Worm (Caenorhabditis elegans): ENCODE data around the gene C36C5.15.

Gene C36C5.15

ce11 chrV:3168650-3169049, at the start of gene C36C5.15:
Gene C36C5.15 (minus strand): TSS chrV:3168750.
- TF ChIP-seq him-1 (tag; optimal IDR thresholded peaks at IDR 0.05) (no peak), W03F9.2 (tag; optimal IDR thresholded peaks at IDR 0.05) (no peak), dao-5 (tag; optimal IDR thresholded peaks at IDR 0.05) (no peak)

- TF ChIP-seq him-1 (tag; optimal IDR thresholded peaks at IDR 0.05): no peak
- TF ChIP-seq W03F9.2 (tag; optimal IDR thresholded peaks at IDR 0.05): no peak
- no peak for TF ChIP-seq dao-5 (tag; optimal IDR thresholded peaks at IDR 0.05)
Measured at ce11 chrV:3210147-3210546, 41.6 kb upstream of the C36C5.15 start, which contains the start of gene apx-1. Gene apx-1 (plus strand): TSS chrV:3210196.

- TF ChIP-seq W03F9.2 (tag; optimal IDR thresholded peaks at IDR 0.05) (no peak), dao-5 (tag; optimal IDR thresholded peaks at IDR 0.05) (no peak), him-1 (tag; optimal IDR thresholded peaks at IDR 0.05) (no peak)
Measured at ce11 chrV:3208940-3209339, 40.4 kb upstream of the C36C5.15 start.

ce11 chrV:3204433-3204832, 35.9 kb upstream of the C36C5.15 start:
- TF ChIP-seq W03F9.2 (tag; optimal IDR thresholded peaks at IDR 0.05) (no peak), him-1 (tag; optimal IDR thresholded peaks at IDR 0.05) (no peak), dao-5 (tag; optimal IDR thresholded peaks at IDR 0.05) (no peak)

ce11 chrV:3200323-3200722, 31.8 kb upstream of the C36C5.15 start, which contains the start of gene K08D9.4:
Gene K08D9.4 (minus strand): TSS chrV:3200423.
- TF ChIP-seq dao-5 (tag; optimal IDR thresholded peaks at IDR 0.05): no peak
- TF ChIP-seq W03F9.2 (tag; optimal IDR thresholded peaks at IDR 0.05): no peak

ce11 chrV:3196832-3197329, 28.3 kb upstream of the C36C5.15 start, which contains the start of the genes Y73C8B.1 and Y73C8B.5:
Gene Y73C8B.1 (minus strand): TSS chrV:3196882.
Gene Y73C8B.5 (plus strand): TSS chrV:3197268.
- TF ChIP-seq dao-5 (tag; optimal IDR thresholded peaks at IDR 0.05) (no peak), W03F9.2 (tag; optimal IDR thresholded peaks at IDR 0.05) (no peak), him-1 (tag; optimal IDR thresholded peaks at IDR 0.05) (no peak)

ce11 chrV:3195814-3196213, 27.3 kb upstream of the C36C5.15 start:
- TF ChIP-seq him-1 (tag; optimal IDR thresholded peaks at IDR 0.05) (no peak), dao-5 (tag; optimal IDR thresholded peaks at IDR 0.05) (no peak), W03F9.2 (tag; optimal IDR thresholded peaks at IDR 0.05) (no peak)

ce11 chrV:3194952-3195450, 26.5 kb upstream of the C36C5.15 start, which contains the start of gene Y73C8B.2:
Gene Y73C8B.2 (minus strand): TSS chrV:3195002.
- TF ChIP-seq him-1 (tag; optimal IDR thresholded peaks at IDR 0.05) (no peak), W03F9.2 (tag; optimal IDR thresholded peaks at IDR 0.05) (no peak), dao-5 (tag; optimal IDR thresholded peaks at IDR 0.05) (no peak)

DNA sequence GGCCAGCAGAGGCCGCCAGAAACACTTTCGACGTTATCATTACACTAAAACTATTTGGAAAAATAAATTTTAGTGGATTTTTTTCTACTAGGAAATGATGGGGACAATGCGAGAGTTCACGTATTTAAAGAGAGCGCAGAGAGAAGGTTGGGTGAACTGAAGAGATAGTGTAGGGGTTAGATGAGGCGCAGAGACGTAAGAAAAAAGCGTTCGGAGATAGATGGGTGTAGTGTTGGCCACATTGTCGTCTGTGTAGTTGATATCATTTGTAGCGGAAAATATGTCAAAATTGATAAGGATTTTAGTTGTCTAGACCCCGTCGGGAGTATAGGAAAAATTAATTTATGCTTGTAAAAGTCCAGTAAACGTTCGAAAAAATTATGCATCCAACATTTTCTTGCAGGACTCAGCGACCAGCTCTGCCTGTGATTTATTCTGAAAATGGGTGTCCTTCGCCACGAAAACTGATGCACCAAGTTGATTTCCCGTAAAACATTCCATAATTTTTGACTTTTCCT, 24.6 kb upstream of the C36C5.15 start, which contains the start of the genes Y73C8B.3 and Y73C8B.9:
Y73C8B.3 (minus strand) TSS at position 147 of the 518 bp plus-strand sequence.
Y73C8B.9 (plus strand) TSS at position 468 of the 518 bp plus-strand sequence.
- TF ChIP-seq dao-5 (tag; optimal IDR thresholded peaks at IDR 0.05): no peak

ce11 chrV:3188043-3188442, 19.5 kb upstream of the C36C5.15 start, which contains the start of gene lag-2:
Gene lag-2 (plus strand): TSS chrV:3188343.
- TF ChIP-seq dao-5 (tag; optimal IDR thresholded peaks at IDR 0.05) (no peak), him-1 (tag; optimal IDR thresholded peaks at IDR 0.05) (no peak), W03F9.2 (tag; optimal IDR thresholded peaks at IDR 0.05) (no peak)

DNA sequence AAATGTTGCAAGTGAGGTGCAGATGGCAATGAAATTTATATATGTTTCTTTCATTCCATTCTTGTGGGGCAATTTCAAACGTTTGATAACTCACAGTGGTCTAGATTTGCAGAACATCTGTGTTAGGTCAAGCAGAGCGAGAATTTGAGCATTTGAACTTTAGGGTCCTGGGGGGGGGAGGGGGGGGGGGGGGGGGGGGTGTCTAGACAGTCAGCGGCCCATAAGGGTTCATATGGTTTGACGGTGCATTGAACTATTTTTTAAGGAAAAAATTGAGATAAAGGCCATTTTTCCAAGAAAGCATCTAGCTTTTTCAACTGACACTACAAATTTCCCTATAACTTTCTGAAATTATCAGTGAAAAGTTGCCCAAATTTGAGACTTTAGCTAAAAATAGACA, 17.3 kb upstream of the C36C5.15 start:
- TF ChIP-seq him-1 (tag; optimal IDR thresholded peaks at IDR 0.05) (no peak), W03F9.2 (tag; optimal IDR thresholded peaks at IDR 0.05) (no peak), dao-5 (tag; optimal IDR thresholded peaks at IDR 0.05) (no peak)

DNA sequence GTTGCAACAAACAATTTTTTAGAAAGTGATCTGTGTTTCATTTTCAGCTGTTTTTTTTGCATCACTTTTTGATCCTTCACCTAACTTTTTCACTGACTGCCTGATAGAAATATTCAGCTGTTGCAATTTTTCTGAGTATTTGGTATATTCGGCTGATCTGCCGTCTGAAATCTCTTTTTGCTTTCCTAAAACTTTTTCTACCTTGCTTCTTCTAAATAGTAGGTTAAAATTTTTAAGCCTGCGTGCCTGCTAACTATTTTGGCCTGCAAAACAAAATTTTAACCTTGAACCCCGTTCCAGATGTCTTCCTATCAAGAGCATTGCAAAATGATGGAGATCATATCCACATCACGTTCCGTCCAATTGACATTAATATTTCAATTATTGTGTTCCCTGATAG, 7.6 kb upstream of the C36C5.15 start, which contains the start of gene srab-8:
srab-8 (plus strand) TSS at position 301 of the 400 bp plus-strand sequence.
- no peak for TF ChIP-seq W03F9.2 (tag; optimal IDR thresholded peaks at IDR 0.05)

ce11 chrV:3171625-3172024, 3.1 kb upstream of the C36C5.15 start:
- no peak for TF ChIP-seq him-1 (tag; optimal IDR thresholded peaks at IDR 0.05)
- no peak for TF ChIP-seq dao-5 (tag; optimal IDR thresholded peaks at IDR 0.05)
- no peak for TF ChIP-seq W03F9.2 (tag; optimal IDR thresholded peaks at IDR 0.05)

DNA sequence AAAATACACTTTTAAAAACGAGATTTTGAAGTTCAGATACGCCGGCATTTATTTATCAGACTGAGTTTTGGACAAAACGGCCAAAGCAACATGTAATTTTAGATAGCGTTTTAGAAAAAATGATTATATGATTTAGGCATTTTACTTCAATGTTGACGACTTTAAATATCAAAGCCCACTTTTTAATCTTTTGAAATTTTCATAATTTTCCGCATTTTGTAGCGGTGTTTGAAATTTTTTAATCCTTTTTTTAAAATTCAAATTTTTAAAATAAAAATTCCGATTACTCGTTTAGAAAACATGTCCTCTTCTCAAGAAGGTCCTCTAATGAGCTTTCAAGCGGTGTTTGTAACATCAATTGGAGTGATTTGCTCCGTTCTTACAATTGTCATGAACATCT, 1.3 kb upstream of the C36C5.15 start, which contains the start of gene srbc-6:
srbc-6 (plus strand) TSS at position 301 of the 400 bp plus-strand sequence.
- TF ChIP-seq him-1 (tag; optimal IDR thresholded peaks at IDR 0.05) (no peak), dao-5 (tag; optimal IDR thresholded peaks at IDR 0.05) (no peak), W03F9.2 (tag; optimal IDR thresholded peaks at IDR 0.05) (no peak)

DNA sequence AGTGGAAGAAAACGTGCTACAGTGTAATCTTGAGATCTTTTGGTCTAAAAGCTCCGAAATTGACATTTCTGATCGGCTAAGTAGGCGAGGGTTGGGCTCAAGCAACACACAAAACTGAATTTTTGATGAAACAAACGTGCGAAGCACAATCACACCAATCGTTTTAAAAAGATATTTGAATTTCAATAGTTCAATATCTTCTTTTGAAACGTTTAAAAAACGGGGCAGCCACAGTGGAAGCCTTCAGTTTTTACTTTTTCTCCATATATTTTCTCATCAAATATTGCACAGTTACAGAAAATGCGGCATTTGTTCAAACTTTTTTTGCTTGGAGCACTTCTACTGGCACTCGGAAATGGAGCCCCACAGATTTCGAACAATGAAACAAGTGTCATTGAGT, 2.3 kb downstream of the C36C5.15 start, which contains the start of gene C36C5.4:
C36C5.4 (plus strand) TSS at position 301 of the 400 bp plus-strand sequence.
- TF ChIP-seq him-1 (tag; optimal IDR thresholded peaks at IDR 0.05) (no peak), W03F9.2 (tag; optimal IDR thresholded peaks at IDR 0.05) (no peak), dao-5 (tag; optimal IDR thresholded peaks at IDR 0.05) (no peak)

All from whole organism, L4/young adult.